Fruit fly (Drosophila melanogaster) whole organism, pupa: ENCODE results near the gene S6k.

Experiments used
- CG10348 ChIP-seq: fragments of 200-800 bp; sonication (Bioruptor generic); IDR thresholded peaks from 2 replicates; pipeline ENCODE4 v1.3.6; 2022; ENCODE audit warnings: missing biosample characterization, missing genetic modification characterization
- CG12605 ChIP-seq: fragments of 200-800 bp; sonication (Bioruptor generic); IDR thresholded peaks from 2 replicates; pipeline ENCODE4 v1.3.6; 2022; ENCODE audit warnings: missing biosample characterization, missing genetic modification characterization
- CG13204 ChIP-seq: fragments of 200-800 bp; sonication (Bioruptor generic); optimal IDR thresholded peaks from 2 replicates; lab custom pipeline; 2018; ENCODE audit warnings: missing biosample characterization, mild to moderate bottlenecking, missing genetic modification characterization, moderate library complexity
- CG14655 ChIP-seq: fragments of 200-800 bp; sonication (Bioruptor generic); optimal IDR thresholded peaks from 3 replicates; lab custom pipeline; 2017; ENCODE audit warnings: mild to moderate bottlenecking, missing biosample characterization, missing genetic modification reagents, missing genetic modification characterization
- CG15710 ChIP-seq: fragments of 200-800 bp; sonication (Bioruptor generic); optimal IDR thresholded peaks from 2 replicates; lab custom pipeline; 2018; ENCODE audit warnings: missing biosample characterization, mild to moderate bottlenecking, missing genetic modification characterization, moderate library complexity
- CG17806 ChIP-seq: fragments of 200-800 bp; sonication (Bioruptor generic); optimal IDR thresholded peaks from 2 replicates; lab custom pipeline; 2018; ENCODE audit warnings: missing biosample characterization, mild to moderate bottlenecking, missing genetic modification characterization, moderate library complexity
- CG32121 ChIP-seq: fragments of 200-800 bp; sonication (Bioruptor generic); IDR thresholded peaks from 2 replicates; pipeline ENCODE4 v1.3.6; 2022; ENCODE audit warnings: missing biosample characterization, missing genetic modification characterization
- CG34367 ChIP-seq: fragments of 200-800 bp; sonication (Bioruptor generic); optimal IDR thresholded peaks from 2 replicates; lab custom pipeline; 2018; ENCODE audit warnings: missing biosample characterization, mild to moderate bottlenecking, missing genetic modification characterization
- CG4496 ChIP-seq: fragments of 200-800 bp; sonication (Bioruptor generic); IDR thresholded peaks from 3 replicates; pipeline ENCODE4 v1.3.6; 2022; ENCODE audit warnings: missing biosample characterization, missing genetic modification characterization
- CG8159 ChIP-seq: fragments of 200-800 bp; sonication (Bioruptor generic); optimal IDR thresholded peaks from 3 replicates; lab custom pipeline; 2018; ENCODE audit warnings: missing biosample characterization, mild to moderate bottlenecking, missing genetic modification characterization, moderate library complexity
- CG8301 ChIP-seq: fragments of 200-800 bp; sonication (Bioruptor generic); optimal IDR thresholded peaks from 2 replicates; lab custom pipeline; 2018; ENCODE audit warnings: missing biosample characterization, mild to moderate bottlenecking, missing genetic modification characterization
- CG9948 ChIP-seq: fragments of 200-800 bp; sonication (Bioruptor generic); optimal IDR thresholded peaks from 2 replicates; lab custom pipeline; 2018; ENCODE audit warnings: missing biosample characterization, mild to moderate bottlenecking, missing genetic modification characterization, moderate library complexity
- D1 ChIP-seq: fragments of 200-800 bp; sonication (Bioruptor generic); optimal IDR thresholded peaks from 2 replicates; lab custom pipeline; 2018; ENCODE audit warnings: missing biosample characterization, mild to moderate bottlenecking, missing genetic modification characterization, moderate library complexity
- EcR ChIP-seq: fragments of 200-800 bp; sonication (Bioruptor generic); optimal IDR thresholded peaks from 3 replicates; lab custom pipeline; 2019; ENCODE audit warnings: missing biosample characterization, missing genetic modification characterization, mild to moderate bottlenecking, moderate library complexity, missing genetic modification reagents
- Ets98B ChIP-seq: fragments of 200-800 bp; sonication (Bioruptor generic); IDR thresholded peaks from 2 replicates; pipeline ENCODE4 v1.3.6; 2022; ENCODE audit warnings: missing biosample characterization, missing genetic modification characterization
- Pif1A ChIP-seq: fragments of 200-800 bp; sonication (Bioruptor generic); optimal IDR thresholded peaks from 3 replicates; lab custom pipeline; 2016; ENCODE audit warnings: missing biosample characterization, missing genetic modification characterization
- Pif1B ChIP-seq: fragments of 200-800 bp; sonication (Bioruptor generic); optimal IDR thresholded peaks from 3 replicates; lab custom pipeline; 2016; ENCODE audit warnings: missing biosample characterization, missing genetic modification characterization
- Snoo ChIP-seq: fragments of 200-800 bp; sonication (Bioruptor generic); optimal IDR thresholded peaks from 3 replicates; lab custom pipeline; 2017; ENCODE audit warnings: missing biosample characterization, mild to moderate bottlenecking, missing genetic modification characterization, inconsistent platforms
- fd96Ca ChIP-seq: fragments of 200-800 bp; sonication (Bioruptor generic); IDR thresholded peaks from 3 replicates; pipeline ENCODE4 v1.3.6; 2022; ENCODE audit warnings: missing biosample characterization, missing genetic modification characterization
- gl ChIP-seq: fragments of 200-800 bp; sonication (Bioruptor generic); optimal IDR thresholded peaks from 2 replicates; lab custom pipeline; 2018; ENCODE audit warnings: missing biosample characterization, mild to moderate bottlenecking, missing genetic modification characterization
- rn ChIP-seq: fragments of 200-800 bp; sonication (Bioruptor generic); IDR thresholded peaks from 2 replicates; pipeline ENCODE4 v1.3.6; 2022; ENCODE audit warnings: missing biosample characterization, missing genetic modification characterization

Gene S6k

DNA sequence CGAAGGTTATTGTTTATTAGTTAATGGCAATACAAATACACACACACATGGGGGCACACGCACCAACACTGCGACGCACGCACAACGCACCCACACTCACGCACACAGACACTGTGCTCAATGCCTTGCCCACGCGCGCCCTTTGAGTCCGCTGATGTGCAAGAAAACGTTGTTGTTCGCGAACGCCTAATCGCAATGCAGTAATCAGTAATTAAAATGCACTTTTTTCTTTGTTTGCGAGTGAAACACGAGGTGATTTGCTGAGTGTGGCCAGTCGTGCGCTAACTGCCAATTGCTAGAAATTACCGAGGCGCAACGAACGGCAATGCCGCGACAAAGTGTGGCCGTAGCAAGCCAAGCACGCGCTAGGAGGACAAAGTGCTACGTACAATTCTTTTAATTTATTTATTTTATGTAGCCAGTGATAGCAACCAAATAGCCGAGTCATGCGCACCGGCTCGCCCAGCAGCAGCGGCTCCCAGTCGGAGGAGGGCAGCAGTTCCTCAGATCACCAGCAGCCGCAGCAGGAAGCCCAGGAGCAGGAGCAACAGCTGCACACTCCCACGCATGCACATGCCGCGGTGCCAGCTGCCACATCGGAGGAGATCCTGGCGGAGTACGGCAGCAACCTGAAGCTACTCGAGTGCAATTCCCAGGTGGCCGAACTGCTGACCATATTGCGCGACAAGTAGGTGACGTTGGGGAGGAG, at the start of gene S6k, which contains the start of gene kri:
S6k (minus strand) TSS at position 299 of the 709 bp plus-strand sequence.
kri (plus strand) TSS at position 341 of the 709 bp plus-strand sequence.
- no peak for TF ChIP-seq CG14655 (GFP tag; lab: Kevin White, UChicago)
- TF ChIP-seq Snoo (tag; lab: Kevin White, UChicago) = no peak
- TF ChIP-seq CG15710 = peak; percentile 1
- peak; percentile 40 for TF ChIP-seq gl
- TF ChIP-seq EcR (GFP tag; lab: Kevin White, UChicago) = peak; percentile 56
- TF ChIP-seq fd96Ca (GFP tag; lab: Robert Waterston, UW) = no peak; the same call in 2 of the 3 replicates
- no peak for TF ChIP-seq CG13204 (GFP tag; lab: Kevin White, UChicago)
- peak; percentile 14; the same call in 1 of the 2 replicates for TF ChIP-seq Ets98B (GFP tag; lab: Robert Waterston, UW)
- TF ChIP-seq CG12605 (GFP tag; lab: Robert Waterston, UW) = no peak
- TF ChIP-seq CG4496 = peak; percentile 43; the same call in 1 of the 3 replicates
- TF ChIP-seq D1 = no peak
- peak; percentile 14 for TF ChIP-seq CG8159

DNA sequence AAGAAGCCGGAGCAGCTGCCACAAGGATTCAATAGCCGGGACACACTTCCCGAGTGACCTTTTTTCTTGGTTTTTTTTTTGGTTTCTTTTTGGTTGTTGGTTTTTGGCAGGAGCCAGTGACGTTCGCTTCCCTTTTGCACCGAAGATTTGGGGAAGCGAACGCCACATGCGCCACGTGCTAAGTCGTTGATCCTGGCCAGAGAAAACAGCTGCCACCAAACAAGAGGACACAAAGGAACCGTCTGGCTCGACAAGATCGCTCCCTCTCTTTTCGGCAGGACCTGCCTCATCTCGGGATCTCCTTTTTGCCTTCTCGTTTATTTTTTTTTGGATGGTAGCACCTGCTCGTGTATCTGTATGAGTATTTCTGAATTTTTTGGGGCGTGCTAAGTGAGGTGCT, 48.3 kb upstream of the S6k start:
- TF ChIP-seq CG34367 (tag; lab: Kevin White, UChicago) = no peak
- TF ChIP-seq Pif1A = no peak
- TF ChIP-seq gl = no peak
- TF ChIP-seq CG10348 = no peak
- no peak for TF ChIP-seq CG12605 (GFP tag; lab: Robert Waterston, UW)
- TF ChIP-seq CG9948 (tag; lab: Kevin White, UChicago) = no peak
- TF ChIP-seq CG17806 (tag; lab: Kevin White, UChicago) = no peak
- no peak for TF ChIP-seq CG15710
- TF ChIP-seq Snoo (tag; lab: Kevin White, UChicago) = no peak
- TF ChIP-seq CG32121 (GFP tag; lab: Robert Waterston, UW) = no peak
- no peak for TF ChIP-seq CG4496
- TF ChIP-seq Pif1B (GFP tag; lab: Kevin White, UChicago) = no peak
- TF ChIP-seq D1 = no peak
- TF ChIP-seq EcR (GFP tag; lab: Kevin White, UChicago) = no peak

DNA sequence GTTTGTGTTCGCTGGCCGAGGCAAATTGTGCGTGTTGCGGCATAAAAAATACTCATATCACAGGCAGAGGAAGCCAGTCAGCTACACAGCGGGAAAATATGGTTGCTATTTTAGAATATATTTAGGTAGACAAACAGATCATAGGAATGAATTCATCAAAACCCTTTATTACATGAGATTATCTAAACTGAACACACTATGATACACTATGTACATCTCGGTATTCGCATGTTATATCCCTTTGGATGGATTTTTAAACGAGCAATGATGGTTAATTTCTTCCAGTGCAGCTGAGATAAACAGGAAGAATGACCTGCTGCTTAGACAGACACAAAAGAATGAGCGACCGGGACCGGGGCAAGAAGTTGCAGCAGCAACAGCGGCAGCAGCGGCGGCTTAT, 46.2 kb upstream of the S6k start:
- TF ChIP-seq Ets98B (GFP tag; lab: Robert Waterston, UW) (no peak), CG15710 (peak; percentile 42), EcR (GFP tag; lab: Kevin White, UChicago) (no peak), CG8301 (tag; lab: Kevin White, UChicago) (peak; percentile 7), CG9948 (tag; lab: Kevin White, UChicago) (peak; percentile 61), Pif1B (GFP tag; lab: Kevin White, UChicago) (no peak), CG14655 (GFP tag; lab: Kevin White, UChicago) (peak; percentile 37), CG8159 (peak; percentile 64), CG34367 (tag; lab: Kevin White, UChicago) (peak; percentile 38), fd96Ca (GFP tag; lab: Robert Waterston, UW) (no peak), CG12605 (GFP tag; lab: Robert Waterston, UW) (no peak), CG32121 (GFP tag; lab: Robert Waterston, UW) (no peak), Snoo (tag; lab: Kevin White, UChicago) (no peak), rn (GFP tag; lab: Robert Waterston, UW) (no peak), CG17806 (tag; lab: Kevin White, UChicago) (peak; percentile 56), CG13204 (GFP tag; lab: Kevin White, UChicago) (no peak), D1 (no peak), CG4496 (no peak), Pif1A (peak; percentile 15), gl (no peak), CG10348 (no peak)

DNA sequence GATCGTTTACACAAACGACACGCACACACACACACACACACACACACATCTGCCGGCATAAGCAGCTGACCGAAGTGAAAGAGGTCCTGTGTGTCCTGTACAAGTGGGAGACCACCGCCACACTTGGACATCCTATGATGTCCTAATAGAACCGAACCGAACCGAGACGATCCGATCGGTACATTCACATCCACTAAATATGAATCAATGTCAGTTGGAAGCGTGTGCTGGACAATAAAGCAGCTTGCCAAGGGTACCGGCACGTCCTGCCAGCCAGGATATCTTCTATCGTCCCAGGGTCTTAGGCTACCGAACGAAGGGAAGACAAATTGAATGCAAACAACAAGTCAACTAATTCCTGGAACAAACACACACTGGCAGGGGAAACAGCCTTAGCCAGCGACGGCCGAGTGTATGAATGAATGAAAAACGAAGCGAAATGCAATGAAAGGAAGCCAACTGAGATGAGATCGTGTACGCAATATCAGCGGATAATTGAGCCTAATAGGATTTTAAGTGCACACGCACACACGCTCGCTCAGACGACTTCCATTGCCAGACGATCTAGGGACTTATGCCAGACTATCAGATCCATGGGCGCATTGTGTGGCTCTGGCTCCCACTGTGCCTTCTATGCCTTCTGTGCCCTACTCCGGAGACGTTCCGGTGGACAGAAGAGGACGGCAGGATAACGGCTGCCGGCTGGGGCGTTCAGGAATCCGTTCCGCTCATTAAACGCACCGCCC, 45.5 kb upstream of the S6k start:
- TF ChIP-seq CG34367 (tag; lab: Kevin White, UChicago) (no peak), D1 (no peak), EcR (GFP tag; lab: Kevin White, UChicago) (no peak), CG8301 (tag; lab: Kevin White, UChicago) (no peak)

DNA sequence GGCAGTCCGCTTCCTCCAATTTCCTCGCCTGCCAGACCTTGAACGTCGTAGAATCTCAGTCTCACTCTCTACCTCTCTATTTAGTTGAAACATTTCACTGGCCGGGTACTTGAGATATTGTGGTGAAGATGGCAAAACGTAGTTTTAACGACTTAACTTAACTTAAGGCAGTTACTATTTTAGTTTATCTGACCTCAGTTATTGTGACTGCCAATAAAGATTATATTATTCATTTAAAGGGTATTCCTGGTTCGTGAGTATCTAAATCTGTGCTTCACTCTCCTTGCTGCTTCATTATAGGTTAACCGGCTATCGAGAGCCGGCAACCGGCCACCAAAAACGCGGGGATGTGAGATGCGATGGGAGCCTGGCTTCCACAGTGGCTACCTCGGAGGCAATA, 44.4 kb upstream of the S6k start:
- TF ChIP-seq CG14655 (GFP tag; lab: Kevin White, UChicago) (peak; percentile 63), CG8301 (tag; lab: Kevin White, UChicago) (peak; percentile 46), CG17806 (tag; lab: Kevin White, UChicago) (no peak)
- TF ChIP-seq, all 21 proteins: peak for 2

DNA sequence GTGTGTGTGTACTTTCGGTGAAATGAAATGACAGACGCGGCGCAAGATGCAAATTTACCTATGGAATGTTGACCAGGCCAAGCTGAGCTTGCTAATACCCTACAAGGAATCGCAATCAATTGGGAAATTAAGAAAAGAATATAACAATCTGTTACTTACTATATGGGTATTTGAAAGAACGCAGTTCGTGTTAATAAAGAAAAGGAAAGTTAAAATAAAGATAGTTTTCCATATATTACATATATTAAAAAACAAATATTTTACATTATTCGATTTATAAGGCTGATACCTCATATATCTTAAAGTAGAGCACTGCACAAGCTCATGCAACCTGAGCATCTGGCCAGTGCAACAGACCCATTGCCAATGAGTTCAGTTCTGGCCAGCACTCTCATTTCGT, 40.9 kb upstream of the S6k start:
- peak; percentile 51 for TF ChIP-seq CG9948 (tag; lab: Kevin White, UChicago)
- TF ChIP-seq rn (GFP tag; lab: Robert Waterston, UW) = no peak
- no peak for TF ChIP-seq fd96Ca (GFP tag; lab: Robert Waterston, UW)
- peak; percentile 70 for TF ChIP-seq CG8159
- peak; percentile 43 for TF ChIP-seq CG17806 (tag; lab: Kevin White, UChicago)
- peak; percentile 23 for TF ChIP-seq CG34367 (tag; lab: Kevin White, UChicago)
- peak; percentile 6 for TF ChIP-seq Pif1A
- TF ChIP-seq CG14655 (GFP tag; lab: Kevin White, UChicago) = peak; percentile 10
- TF ChIP-seq gl = no peak
- peak; percentile 69 for TF ChIP-seq CG15710
- peak; percentile 48 for TF ChIP-seq Snoo (tag; lab: Kevin White, UChicago)
